Worm (Caenorhabditis elegans) whole organism, L3 larva: ENCODE data around the gene urb-1.
A peak's percentile ranks its signal among the peaks of the same experiment; 100 is the strongest.

Source experiments
- R02D3.7 ChIP-seq: fragments of 150-350 bp; optimal IDR thresholded peaks from 2 replicates; lab custom pipeline; 2014; ENCODE audit warnings: missing biosample characterization, missing genetic modification characterization
- ZK546.5 ChIP-seq: sonication (generic microtip); optimal IDR thresholded peaks from 2 replicates; lab custom pipeline; 2017; ENCODE audit warnings: missing biosample characterization, missing genetic modification characterization
- aly-2 ChIP-seq: fragments of 150-350 bp; optimal IDR thresholded peaks from 2 replicates; lab custom pipeline; 2014; ENCODE audit warnings: missing biosample characterization, missing genetic modification characterization
- ama-1 ChIP-seq: fragments of 150-350 bp; optimal IDR thresholded peaks from 2 replicates; lab custom pipeline; 2018
- ceh-16 ChIP-seq: sonication (generic microtip); optimal IDR thresholded peaks from 2 replicates; lab custom pipeline; 2017; ENCODE audit warnings: missing biosample characterization, missing genetic modification characterization
- ceh-28 ChIP-seq: fragments of 150-350 bp; optimal IDR thresholded peaks from 2 replicates; lab custom pipeline; 2014; ENCODE audit warnings: missing biosample characterization, missing genetic modification reagents, missing genetic modification characterization
- ceh-82 ChIP-seq: fragments of 150-350 bp; optimal IDR thresholded peaks from 2 replicates; lab custom pipeline; 2014; ENCODE audit warnings: missing biosample characterization, missing genetic modification characterization
- daf-12 ChIP-seq: fragments of 150-350 bp; optimal IDR thresholded peaks from 2 replicates; lab custom pipeline; 2014; ENCODE audit warnings: missing biosample characterization, missing genetic modification reagents, missing genetic modification characterization
- egl-27 ChIP-seq: sonication (generic microtip); optimal IDR thresholded peaks from 4 replicates; lab custom pipeline; 2017; ENCODE audit warnings: missing biosample characterization, missing genetic modification reagents, missing genetic modification characterization
- egl-5 ChIP-seq: fragments of 150-350 bp; optimal IDR thresholded peaks from 2 replicates; lab custom pipeline; 2017; ENCODE audit warnings: missing biosample characterization, missing genetic modification reagents, missing genetic modification characterization, inconsistent platforms
- elt-1 ChIP-seq: fragments of 150-350 bp; optimal IDR thresholded peaks from 2 replicates; lab custom pipeline; 2014; ENCODE audit warnings: missing biosample characterization, missing genetic modification characterization
- elt-2 ChIP-seq: sonication (generic microtip); optimal IDR thresholded peaks from 2 replicates; lab custom pipeline; 2016; ENCODE audit warnings: missing genetic modification reagents, mild to moderate bottlenecking, missing genetic modification characterization, missing compliant biosample characterization
- elt-3 ChIP-seq, 3 experiments: fragments of 150-350 bp in 1 of 3; sonication (generic microtip) in 2 of 3; optimal IDR thresholded peaks; 2 replicates in 2 of 3; 4 replicates in 1 of 3; lab custom pipeline; 2014 to 2017; ENCODE audit warnings: missing biosample characterization in 3 of 3, missing genetic modification characterization in 3 of 3
- eor-1 ChIP-seq, 2 experiments: fragments of 150-350 bp; optimal IDR thresholded peaks; 2 replicates each; lab custom pipeline; 2014 to 2018; ENCODE audit warnings: missing biosample characterization in 2 of 2, missing genetic modification characterization in 2 of 2
- fkh-10 ChIP-seq: sonication (generic microtip); optimal IDR thresholded peaks from 2 replicates; lab custom pipeline; 2017; ENCODE audit warnings: missing biosample characterization, missing genetic modification reagents, missing genetic modification characterization
- fkh-2 ChIP-seq: fragments of 150-350 bp; optimal IDR thresholded peaks from 2 replicates; lab custom pipeline; 2014; ENCODE audit warnings: missing biosample characterization, missing genetic modification reagents, missing genetic modification characterization
- fos-1 ChIP-seq: fragments of 150-350 bp; optimal IDR thresholded peaks from 2 replicates; lab custom pipeline; 2014; ENCODE audit warnings: missing biosample characterization, missing genetic modification characterization
- hmg-11 ChIP-seq: sonication (generic microtip); optimal IDR thresholded peaks from 2 replicates; lab custom pipeline; 2016; ENCODE audit warnings: missing genetic modification characterization, missing compliant biosample characterization
- jun-1 ChIP-seq: fragments of 150-350 bp; optimal IDR thresholded peaks from 2 replicates; lab custom pipeline; 2014; ENCODE audit warnings: missing biosample characterization, missing genetic modification reagents, missing genetic modification characterization
- lin-15B ChIP-seq: fragments of 150-350 bp; optimal IDR thresholded peaks from 2 replicates; lab custom pipeline; 2014; ENCODE audit warnings: missing biosample characterization, missing genetic modification characterization
- lsy-12 ChIP-seq: sonication (generic microtip); optimal IDR thresholded peaks from 2 replicates; lab custom pipeline; 2016; ENCODE audit warnings: mild to moderate bottlenecking, missing genetic modification characterization, missing compliant biosample characterization
- mdl-1 ChIP-seq: fragments of 150-350 bp; optimal IDR thresholded peaks from 2 replicates; lab custom pipeline; 2014; ENCODE audit warnings: missing biosample characterization, missing genetic modification characterization
- mml-1 ChIP-seq: fragments of 150-350 bp; sonication (generic microtip); optimal IDR thresholded peaks from 3 replicates; lab custom pipeline; 2014; ENCODE audit warnings: missing biosample characterization, missing genetic modification characterization
- nfya-1 ChIP-seq: sonication (generic microtip); optimal IDR thresholded peaks from 2 replicates; lab custom pipeline; 2017; ENCODE audit warnings: missing genetic modification characterization, mild to moderate bottlenecking, missing compliant biosample characterization, antibody characterized with exemption, moderate library complexity; ENCODE audit not compliant: insufficient read depth
- nhr-12 ChIP-seq: fragments of 150-350 bp; optimal IDR thresholded peaks from 2 replicates; lab custom pipeline; 2014; ENCODE audit warnings: missing biosample characterization, missing genetic modification characterization
- nhr-23 ChIP-seq: fragments of 150-350 bp; optimal IDR thresholded peaks from 2 replicates; lab custom pipeline; 2014; ENCODE audit warnings: missing biosample characterization, missing genetic modification reagents, missing genetic modification characterization
- nhr-237 ChIP-seq: fragments of 150-350 bp; optimal IDR thresholded peaks from 2 replicates; lab custom pipeline; 2014; ENCODE audit warnings: missing biosample characterization, missing genetic modification characterization
- nhr-25 ChIP-seq: sonication (generic microtip); optimal IDR thresholded peaks from 2 replicates; lab custom pipeline; 2017; ENCODE audit warnings: missing biosample characterization, missing genetic modification characterization
- nhr-28 ChIP-seq: fragments of 150-350 bp; optimal IDR thresholded peaks from 2 replicates; lab custom pipeline; 2014; ENCODE audit warnings: missing biosample characterization, missing genetic modification characterization
- nhr-43 ChIP-seq: sonication (generic microtip); optimal IDR thresholded peaks from 2 replicates; lab custom pipeline; 2016; ENCODE audit warnings: mild to moderate bottlenecking, missing genetic modification characterization, missing compliant biosample characterization; ENCODE audit not compliant: poor library complexity, severe bottlenecking
- nhr-67 ChIP-seq: fragments of 150-350 bp; optimal IDR thresholded peaks from 2 replicates; lab custom pipeline; 2014; ENCODE audit warnings: missing biosample characterization, missing genetic modification characterization
- nhr-76 ChIP-seq: fragments of 150-350 bp; sonication (generic microtip); optimal IDR thresholded peaks from 5 replicates; lab custom pipeline; 2014; ENCODE audit warnings: missing biosample characterization, missing genetic modification characterization
- nhr-77 ChIP-seq: fragments of 150-350 bp; optimal IDR thresholded peaks from 2 replicates; lab custom pipeline; 2014; ENCODE audit warnings: missing biosample characterization, missing genetic modification characterization
- pha-4 ChIP-seq: fragments of 150-350 bp; optimal IDR thresholded peaks from 2 replicates; lab custom pipeline; 2014; ENCODE audit warnings: missing biosample characterization, missing genetic modification reagents, missing genetic modification characterization
- pqm-1 ChIP-seq: fragments of 150-350 bp; optimal IDR thresholded peaks from 2 replicates; lab custom pipeline; 2017; ENCODE audit warnings: missing biosample characterization, missing genetic modification characterization, inconsistent platforms
- sea-2 ChIP-seq: fragments of 150-350 bp; sonication (generic microtip); optimal IDR thresholded peaks from 4 replicates; lab custom pipeline; 2014; ENCODE audit warnings: missing biosample characterization, missing genetic modification reagents, missing genetic modification characterization
- skn-1 ChIP-seq: fragments of 150-350 bp; optimal IDR thresholded peaks from 2 replicates; lab custom pipeline; 2014; ENCODE audit warnings: missing biosample characterization, missing genetic modification characterization
- snpc-4 ChIP-seq: fragments of 150-350 bp; optimal IDR thresholded peaks from 2 replicates; lab custom pipeline; 2014; ENCODE audit warnings: missing biosample characterization, missing genetic modification characterization
- tbx-2 ChIP-seq: sonication (generic microtip); optimal IDR thresholded peaks from 2 replicates; lab custom pipeline; 2016; ENCODE audit warnings: mild to moderate bottlenecking, missing genetic modification characterization, missing compliant biosample characterization
- unc-39 ChIP-seq: sonication (generic microtip); optimal IDR thresholded peaks from 4 replicates; lab custom pipeline; 2017; ENCODE audit warnings: missing biosample characterization, missing genetic modification characterization
- zag-1 ChIP-seq: fragments of 150-350 bp; optimal IDR thresholded peaks from 2 replicates; lab custom pipeline; 2014; ENCODE audit warnings: missing biosample characterization, missing genetic modification characterization
- ztf-4 ChIP-seq: fragments of 150-350 bp; optimal IDR thresholded peaks from 2 replicates; lab custom pipeline; 2014; ENCODE audit warnings: missing biosample characterization, missing genetic modification characterization

Gene urb-1

DNA sequence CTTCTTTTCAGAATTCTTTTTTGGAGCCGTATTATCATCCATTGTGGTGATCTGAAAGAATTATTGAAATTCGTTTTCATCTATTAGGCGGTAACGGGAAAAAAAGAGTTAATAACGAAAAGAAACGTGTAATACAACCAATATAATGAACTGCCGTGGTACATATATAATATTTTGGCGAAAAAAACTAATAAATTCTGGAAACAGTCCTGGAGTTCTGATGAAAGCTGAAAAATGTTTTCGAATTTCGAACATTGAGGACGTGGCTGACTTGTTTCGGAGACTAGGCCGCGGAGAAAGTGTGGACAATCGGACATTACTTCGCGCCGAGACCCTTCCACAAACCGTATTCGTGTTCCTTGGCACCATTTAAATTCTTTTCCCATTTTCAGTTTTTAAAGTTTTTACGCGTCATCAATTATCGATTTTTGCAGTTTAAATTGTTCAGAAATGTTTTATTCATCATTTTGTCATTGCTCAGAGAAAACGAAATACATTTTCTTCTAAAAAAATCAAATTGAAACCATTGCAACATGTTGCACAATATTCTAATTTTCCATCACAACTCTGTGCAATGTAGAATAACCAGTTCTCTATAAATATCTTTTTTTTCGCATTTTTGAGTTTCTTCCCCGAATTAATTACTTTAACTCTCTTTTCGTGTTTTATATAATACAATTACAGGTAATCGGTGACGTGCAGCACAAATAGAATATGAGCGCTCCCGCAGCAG lies 9.7 kb upstream of the urb-1 start, which contains the start of the genes gad-1 and erfa-1 (continued):
- TF ChIP-seq nhr-43 (tag; lab: Kevin White, UChicago) = peak; percentile 46
- no peak for TF ChIP-seq sea-2
- TF ChIP-seq nhr-237 = no peak
- no peak for TF ChIP-seq lsy-12 (tag; lab: Kevin White, UChicago)
- no peak for TF ChIP-seq skn-1 (tag; lab: Kevin White, UChicago)
- no peak for TF ChIP-seq egl-27 (tag; lab: Kevin White, UChicago)
- TF ChIP-seq fos-1 (tag; lab: Kevin White, UChicago) = no peak
- no peak for TF ChIP-seq tbx-2 (tag; lab: Kevin White, UChicago)

DNA sequence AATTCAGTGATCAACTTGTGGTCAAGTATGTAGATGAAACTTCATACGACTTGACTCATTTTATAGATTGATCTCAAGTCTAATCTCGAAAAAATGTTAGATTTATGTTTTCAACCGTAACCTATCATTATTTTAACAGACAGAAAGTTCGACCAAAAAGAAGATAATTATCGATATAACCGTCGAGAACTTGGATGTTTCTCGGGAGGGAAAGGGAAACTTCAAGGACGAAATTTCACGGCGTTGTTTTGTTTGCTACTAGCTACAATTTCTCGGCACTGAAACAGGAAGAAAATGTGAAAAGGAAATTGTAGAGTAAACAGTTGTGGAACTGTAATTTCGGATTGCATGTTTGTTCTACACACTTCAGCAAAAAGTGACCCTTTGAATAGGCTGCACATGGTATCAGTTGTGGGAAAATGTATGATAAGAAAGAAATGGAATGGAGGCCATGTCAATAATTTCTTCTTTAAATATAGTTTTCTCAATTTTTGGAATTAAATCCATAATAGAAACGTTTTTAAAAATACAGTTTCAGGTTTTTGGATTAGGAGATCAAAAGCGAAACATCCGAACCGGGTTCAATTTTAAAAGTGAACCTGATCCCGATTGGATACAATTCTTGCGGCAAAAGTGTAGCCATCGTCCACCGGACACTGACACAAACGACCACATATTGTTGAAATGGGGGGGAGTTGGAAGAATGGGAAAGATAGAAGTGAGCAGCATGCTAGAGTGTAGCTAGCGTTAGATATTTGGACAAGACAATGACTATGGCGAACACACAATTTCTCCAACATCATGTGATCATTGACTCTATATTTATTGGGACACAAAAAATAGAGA lies 6.8 kb upstream of the urb-1 start:
- no peak for TF ChIP-seq aly-2 (tag; lab: Kevin White, UChicago)
- peak; percentile 13 for TF ChIP-seq nhr-43 (tag; lab: Kevin White, UChicago)
- TF ChIP-seq elt-2 = peak; percentile 52
- TF ChIP-seq pqm-1 (tag; lab: Kevin White, UChicago) = peak; percentile 56
- no peak for TF ChIP-seq ztf-4 (tag; lab: Kevin White, UChicago)
- TF ChIP-seq pha-4 (tag; lab: Kevin White, UChicago) = peak; percentile 54
- no peak for TF ChIP-seq mdl-1 (tag; lab: Kevin White, UChicago)

DNA sequence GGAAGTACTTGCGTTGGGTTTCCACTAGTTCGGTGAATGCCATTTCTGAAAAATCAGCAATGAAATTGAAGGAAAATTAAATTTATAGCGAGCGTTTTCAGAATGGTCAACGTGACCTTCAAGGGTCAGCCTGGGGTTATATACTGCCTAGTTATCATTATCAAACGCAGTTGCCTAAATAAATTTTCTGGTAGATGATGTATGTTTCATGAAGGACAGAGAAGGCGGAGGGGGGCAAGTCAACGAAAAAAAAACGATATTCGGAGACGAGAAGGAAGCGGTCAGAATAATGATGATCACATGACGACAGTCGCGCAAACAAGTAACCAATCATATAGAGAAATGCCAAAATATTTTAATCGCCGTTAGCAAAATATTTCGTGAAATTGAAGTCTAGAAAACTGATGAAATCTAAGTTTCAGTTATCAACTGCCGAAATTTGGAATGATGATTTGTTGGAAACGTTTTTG lies 6.0 kb upstream of the urb-1 start, which contains the start of gene alh-4:
alh-4 (minus strand) TSS at position 51 of the 470 bp plus-strand sequence.
- TF ChIP-seq egl-5 = no peak
- peak; percentile 56 for TF ChIP-seq nhr-23
- TF ChIP-seq nhr-25 (tag; lab: Kevin White, UChicago) = peak; percentile 42
- TF ChIP-seq, all 47 proteins: peak for 2

DNA sequence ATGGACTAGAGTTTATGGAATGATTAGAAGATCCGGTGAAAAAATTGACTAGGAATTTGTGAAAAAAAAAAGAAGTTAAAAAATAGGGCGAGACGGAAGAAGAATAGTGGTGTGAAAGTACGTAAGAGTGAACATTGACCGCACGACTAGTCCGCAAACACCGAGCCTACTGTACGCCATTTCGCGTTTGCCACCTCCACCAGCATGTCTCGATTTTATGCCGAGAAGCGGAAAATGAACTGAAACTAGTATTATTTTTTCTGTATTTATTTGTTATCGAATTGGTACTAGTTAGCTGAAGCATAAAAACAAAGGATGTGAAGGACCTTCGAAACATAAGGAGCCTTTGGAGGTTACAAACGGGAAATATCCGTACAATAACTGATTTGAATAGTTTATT lies 3.5 kb upstream of the urb-1 start:
- TF ChIP-seq ceh-82 (tag; lab: Kevin White, UChicago) (no peak), lin-15B (tag; lab: Kevin White, UChicago) (peak; percentile 63), ama-1 (lab: Kevin White, UChicago) (peak; percentile 73), elt-1 (no peak), nhr-77 (no peak), snpc-4 (tag; lab: Kevin White, UChicago) (peak; percentile 11), pqm-1 (tag; lab: Kevin White, UChicago) (no peak), mml-1 (no peak), mdl-1 (tag; lab: Kevin White, UChicago) (no peak), aly-2 (tag; lab: Kevin White, UChicago) (no peak), hmg-11 (peak; percentile 82), nhr-76 (tag; lab: Kevin White, UChicago) (no peak), ztf-4 (tag; lab: Kevin White, UChicago) (no peak), elt-2 (peak; percentile 31), nhr-25 (tag; lab: Kevin White, UChicago) (peak; percentile 46), nhr-67 (tag; lab: Kevin White, UChicago) (no peak), jun-1 (tag; lab: Kevin White, UChicago) (no peak), egl-5 (no peak), nhr-28 (tag; lab: Kevin White, UChicago) (no peak), ceh-28 (tag; lab: Kevin White, UChicago) (peak; percentile 30), nfya-1 (tag; lab: Kevin White, UChicago) (peak; percentile 74), eor-1 (tag; optimal IDR thresholded peaks at IDR 0.05; lab: Kevin White, UChicago) (no peak), skn-1 (tag; lab: Kevin White, UChicago) (no peak), nhr-43 (tag; lab: Kevin White, UChicago) (peak; percentile 14), zag-1 (tag; lab: Kevin White, UChicago) (no peak), nhr-237 (no peak), nhr-12 (tag; lab: Kevin White, UChicago) (no peak), fkh-10 (GFP tag; lab: Kevin White, UChicago) (no peak), nhr-23 (peak; percentile 18), elt-3 (tag; optimal IDR thresholded peaks at IDR 0.05; lab: Kevin White, UChicago) (no peak), tbx-2 (tag; lab: Kevin White, UChicago) (no peak), daf-12 (tag; lab: Kevin White, UChicago) (no peak), R02D3.7 (tag; lab: Kevin White, UChicago) (peak; percentile 1), fkh-2 (tag; lab: Kevin White, UChicago) (no peak), unc-39 (tag; lab: Kevin White, UChicago) (no peak), fos-1 (tag; lab: Kevin White, UChicago) (no peak), ZK546.5 (tag; lab: Kevin White, UChicago) (no peak), lsy-12 (tag; lab: Kevin White, UChicago) (peak; percentile 28), ceh-16 (no peak), egl-27 (tag; lab: Kevin White, UChicago) (no peak)
